Worm (Caenorhabditis elegans): Measurements from ENCODE around the gene srh-62.

The srh-62 gene

DNA sequence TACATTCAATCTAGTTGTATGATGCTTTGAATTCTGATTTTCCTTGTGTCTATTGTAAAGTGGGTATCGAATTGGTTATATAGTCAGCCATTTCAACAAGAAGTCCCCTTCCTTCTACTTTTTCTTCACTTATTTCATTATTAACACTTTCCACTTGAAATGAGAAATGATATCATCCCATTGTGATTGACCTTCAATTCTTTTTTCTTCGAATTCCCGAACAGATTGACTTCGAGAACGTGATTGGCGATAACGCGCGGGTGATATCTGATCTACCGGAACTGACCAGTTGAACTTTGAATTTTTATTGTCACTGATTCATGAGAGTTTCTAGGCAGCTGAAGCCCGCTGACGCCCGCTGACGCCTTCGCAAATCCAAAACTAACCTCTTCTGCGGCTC lies 24.7 kb downstream of the srh-62 start:
- no peak for TF ChIP-seq lin-13 (GFP tag; optimal IDR thresholded peaks at IDR 0.05)
- TF ChIP-seq nhr-11 (tag; optimal IDR thresholded peaks at IDR 0.05): no peak
- no peak for TF ChIP-seq efl-1 (optimal IDR thresholded peaks at IDR 0.05)
- TF ChIP-seq efl-1 (GFP tag; optimal IDR thresholded peaks at IDR 0.05 in 1 of 2): no peak
- TF ChIP-seq ceh-90 (tag; optimal IDR thresholded peaks at IDR 0.05): no peak
- no peak for TF ChIP-seq F16B12.6 (tag; optimal IDR thresholded peaks at IDR 0.05)
- no peak for TF ChIP-seq rnt-1 (tag; optimal IDR thresholded peaks at IDR 0.05)
- no peak for TF ChIP-seq unc-130 (tag; optimal IDR thresholded peaks at IDR 0.05)
- TF ChIP-seq tbx-2 (tag; optimal IDR thresholded peaks at IDR 0.05): no peak
- no peak for TF ChIP-seq nhr-47 (tag; optimal IDR thresholded peaks at IDR 0.05)
- TF ChIP-seq blmp-1 (tag; optimal IDR thresholded peaks at IDR 0.05): peak; percentile 34
- TF ChIP-seq lin-35 (GFP tag; optimal IDR thresholded peaks at IDR 0.05): no peak
- peak; percentile 44 for TF ChIP-seq nhr-85 (tag)
- TF ChIP-seq nhr-237 (tag; optimal IDR thresholded peaks at IDR 0.05): no peak
- no peak for TF ChIP-seq hlh-4 (tag; optimal IDR thresholded peaks at IDR 0.05)
- peak; percentile 15 for TF ChIP-seq nhr-20 (tag; optimal IDR thresholded peaks at IDR 0.05)
- TF ChIP-seq fkh-8 (tag; optimal IDR thresholded peaks at IDR 0.05): no peak
- no peak for TF ChIP-seq nhr-12 (tag; optimal IDR thresholded peaks at IDR 0.05)
- TF ChIP-seq unc-30 (tag; optimal IDR thresholded peaks at IDR 0.05): no peak
- no peak for TF ChIP-seq lin-15B (tag; optimal IDR thresholded peaks at IDR 0.05)
- no peak for TF ChIP-seq lin-14 (GFP tag; optimal IDR thresholded peaks at IDR 0.05)
- TF ChIP-seq skn-1 (tag; optimal IDR thresholded peaks at IDR 0.05): no peak

DNA sequence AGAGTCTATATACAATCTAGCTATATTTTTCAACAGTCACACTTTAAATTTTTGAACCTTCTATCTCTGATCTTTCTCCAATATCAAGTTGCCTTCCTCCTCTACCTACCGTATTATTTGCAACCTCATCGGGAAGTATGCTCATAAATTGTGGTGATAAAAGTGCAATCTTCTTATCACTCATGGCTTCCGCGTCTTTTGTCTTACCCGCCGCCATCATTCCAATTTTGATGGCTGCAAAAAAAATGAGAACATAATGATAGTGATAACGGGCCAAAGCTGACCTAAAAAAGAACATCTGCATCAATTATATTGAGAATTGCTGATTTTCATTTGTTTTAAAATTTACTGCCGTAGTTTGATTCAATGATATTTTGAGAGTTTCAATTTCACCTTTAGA lies 26.1 kb downstream of the srh-62 start:
- TF ChIP-seq efl-1 (optimal IDR thresholded peaks at IDR 0.05) (no peak), efl-1 (GFP tag; optimal IDR thresholded peaks at IDR 0.05 in 1 of 2) (peak in 1 of 2 experiments; percentile 35), mab-9 (GFP tag; IDR thresholded peaks at IDR 0.05) (no peak)

DNA sequence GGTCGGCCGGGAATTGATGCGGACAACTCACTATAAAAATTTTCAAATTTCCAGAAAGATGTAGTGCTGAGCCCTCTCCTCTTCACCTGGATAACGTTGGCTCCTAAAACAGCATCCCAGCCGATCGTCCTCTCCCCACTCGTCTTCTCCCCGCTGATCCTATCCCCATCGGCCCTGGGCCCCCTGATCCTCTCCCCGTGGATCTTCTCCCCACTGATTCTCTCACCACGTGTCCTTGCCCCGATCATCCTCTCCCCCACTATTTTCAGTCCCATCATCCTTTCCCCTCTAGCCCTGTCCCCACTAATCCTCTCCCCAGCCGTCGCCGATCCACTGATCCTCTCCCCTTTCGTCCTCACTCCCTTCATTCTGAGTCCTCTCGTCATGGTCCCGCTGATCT lies 29.7 kb downstream of the srh-62 start:
- TF ChIP-seq ceh-88 (GFP tag; IDR thresholded peaks at IDR 0.05) (no peak), blmp-1 (tag; optimal IDR thresholded peaks at IDR 0.05) (no peak), ama-1 (optimal IDR thresholded peaks at IDR 0.05) (no peak), skn-1 (tag; optimal IDR thresholded peaks at IDR 0.05) (no peak), egl-27 (tag; optimal IDR thresholded peaks at IDR 0.05) (no peak), snu-23 (GFP tag; optimal IDR thresholded peaks at IDR 0.05) (no peak), nhr-90 (tag; optimal IDR thresholded peaks at IDR 0.05; ENCODE audit: poor library complexity) (no peak), tbx-2 (tag; optimal IDR thresholded peaks at IDR 0.05) (no peak), pax-3 (tag; optimal IDR thresholded peaks at IDR 0.05) (no peak), rnt-1 (tag; optimal IDR thresholded peaks at IDR 0.05) (no peak)

DNA sequence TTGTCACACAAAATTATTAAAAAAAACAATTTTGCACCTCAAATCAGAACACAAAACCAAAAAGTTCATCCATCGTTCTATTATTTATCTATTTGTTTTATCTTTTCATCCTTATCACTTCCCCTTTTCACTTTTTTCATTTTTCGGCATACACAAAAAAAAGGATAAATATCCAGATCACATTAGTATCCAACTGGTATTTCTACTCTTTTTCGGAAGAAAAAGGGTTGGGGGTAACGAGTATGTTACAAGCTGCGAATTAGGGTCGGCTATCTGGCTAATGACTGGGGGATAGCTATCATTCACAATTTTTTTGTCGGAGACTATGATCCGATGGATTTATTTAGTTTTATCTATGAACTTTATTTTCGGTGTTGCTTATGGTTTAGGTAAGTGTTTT lies 32.9 kb downstream of the srh-62 start, which contains the start of gene mltn-7:
TSS of gene mltn-7 (plus strand) at position 301 of the 400 bp plus-strand sequence.
- no peak for TF ChIP-seq egl-13 (tag; optimal IDR thresholded peaks at IDR 0.05)
- TF ChIP-seq blmp-1 (tag; optimal IDR thresholded peaks at IDR 0.05): peak; percentile 15

ce11 chrV:364650-365049 lies 38.3 kb downstream of the srh-62 start, which contains the start of gene mltn-6:
mltn-6 (plus strand) TSS chrV:364950.
- no peak for TF ChIP-seq sox-4 (tag; optimal IDR thresholded peaks at IDR 0.05)
- no peak for TF ChIP-seq C34B4.2 (tag; optimal IDR thresholded peaks at IDR 0.05)
- TF ChIP-seq xbp-1 (tag; optimal IDR thresholded peaks at IDR 0.05): no peak
- no peak for TF ChIP-seq aly-2 (tag; optimal IDR thresholded peaks at IDR 0.05)
- TF ChIP-seq fos-1 (tag; optimal IDR thresholded peaks at IDR 0.05): no peak
- no peak for TF ChIP-seq ama-1 (optimal IDR thresholded peaks at IDR 0.05)
- TF ChIP-seq vab-15 (tag; optimal IDR thresholded peaks at IDR 0.05): no peak
- TF ChIP-seq hpl-2 (GFP tag; optimal IDR thresholded peaks at IDR 0.05): no peak
- TF ChIP-seq mep-1 (tag; optimal IDR thresholded peaks at IDR 0.05): no peak
- no peak for TF ChIP-seq hlh-4 (tag; optimal IDR thresholded peaks at IDR 0.05)
- TF ChIP-seq pqm-1 (tag; optimal IDR thresholded peaks at IDR 0.05): no peak
- no peak for TF ChIP-seq lsy-2 (tag; optimal IDR thresholded peaks at IDR 0.05)
- TF ChIP-seq ztf-4 (tag; optimal IDR thresholded peaks at IDR 0.05): no peak
- no peak for TF ChIP-seq tlp-1 (tag; optimal IDR thresholded peaks at IDR 0.05)
- no peak for TF ChIP-seq ceh-63 (GFP tag; optimal IDR thresholded peaks at IDR 0.05)
- no peak for TF ChIP-seq fkh-4 (tag; optimal IDR thresholded peaks at IDR 0.05; ENCODE audit: borderline replicate concordance)
- TF ChIP-seq C04F5.9 (tag; optimal IDR thresholded peaks at IDR 0.05): no peak
- TF ChIP-seq ceh-90 (tag; optimal IDR thresholded peaks at IDR 0.05): no peak
- TF ChIP-seq efl-1 (optimal IDR thresholded peaks at IDR 0.05): no peak
- no peak for TF ChIP-seq efl-1 (GFP tag; optimal IDR thresholded peaks at IDR 0.05 in 1 of 2)
